Fruit fly (Drosophila melanogaster): Measurements from ENCODE around the gene kon.

The kon gene

dm6 chr2L:18484382-18485050, 19.3 kb downstream of the kon start, which contains the start of gene CG10283 (continued):
- peak; percentile 61 for TF ChIP-seq Lhr (GFP tag; optimal IDR thresholded peaks at IDR 0.05)
- no peak for TF ChIP-seq tup (GFP tag; optimal IDR thresholded peaks at IDR 0.05)
- no peak for TF ChIP-seq twi (tag; optimal IDR thresholded peaks at IDR 0.05)
- peak; percentile 18 for TF ChIP-seq CG2875 (GFP tag; optimal IDR thresholded peaks at IDR 0.05)
- TF ChIP-seq BEAF-32 (GFP tag; optimal IDR thresholded peaks at IDR 0.05) = peak; percentile 40
- no peak for TF ChIP-seq Mes4 (GFP tag; optimal IDR thresholded peaks at IDR 0.05)
- peak; percentile 20 for TF ChIP-seq vfl (GFP tag; optimal IDR thresholded peaks at IDR 0.05)
- no peak for TF ChIP-seq CG5953 (GFP tag; IDR thresholded peaks at IDR 0.05)
- peak; percentile 32 for TF ChIP-seq kay (GFP tag; optimal IDR thresholded peaks at IDR 0.05)
- no peak for TF ChIP-seq CG1792 (GFP tag; optimal IDR thresholded peaks at IDR 0.05)
- peak; percentile 52; the same call in 2 of the 3 replicates for TF ChIP-seq tgo (GFP tag; IDR thresholded peaks at IDR 0.05)
- TF ChIP-seq Sox102F (GFP tag; optimal IDR thresholded peaks at IDR 0.05) = peak; percentile 30
- TF ChIP-seq CG9932 (GFP tag; IDR thresholded peaks at IDR 0.05) = peak; percentile 72
- TF ChIP-seq slbo (GFP tag; IDR thresholded peaks at IDR 0.05) = peak; percentile 75
- no peak for TF ChIP-seq CG3065 (GFP tag; optimal IDR thresholded peaks at IDR 0.05)
- TF ChIP-seq CG4424 (GFP tag; optimal IDR thresholded peaks at IDR 0.05) = peak; percentile 42
- peak; percentile 92 for TF ChIP-seq HLHmδ (GFP tag; optimal IDR thresholded peaks at IDR 0.05)
- TF ChIP-seq ab (GFP tag; optimal IDR thresholded peaks at IDR 0.05) = no peak
- TF ChIP-seq CG16813 (GFP tag; IDR thresholded peaks at IDR 0.05; ENCODE audit: partially characterized antibody) = no peak
- TF ChIP-seq CG2116 (GFP tag; optimal IDR thresholded peaks at IDR 0.05) = peak; percentile 64
- peak; percentile 98 for TF ChIP-seq CG17186 (GFP tag; optimal IDR thresholded peaks at IDR 0.05)
- peak; percentile 37 for TF ChIP-seq CG12071 (GFP tag; optimal IDR thresholded peaks at IDR 0.05)
- TF ChIP-seq dimm (GFP tag; IDR thresholded peaks at IDR 0.05) = no peak
- peak in 1 of 2 experiments; percentile 19 for TF ChIP-seq bsh (GFP tag; optimal IDR thresholded peaks at IDR 0.05)
- TF ChIP-seq kni (GFP tag; optimal IDR thresholded peaks at IDR 0.05) = peak; percentile 9
- peak; percentile 51; the same call in 1 of the 3 replicates for TF ChIP-seq CG34422 (GFP tag; IDR thresholded peaks at IDR 0.05)
- peak; percentile 43; the same call in 1 of the 2 replicates for TF ChIP-seq Xrp1 (GFP tag; IDR thresholded peaks at IDR 0.05)
- TF ChIP-seq Trl (optimal IDR thresholded peaks at IDR 0.05) = peak; percentile 90
- no peak for TF ChIP-seq Trl (GFP tag; optimal IDR thresholded peaks at IDR 0.05)
- peak; percentile 43; the same call in 1 of the 2 replicates for TF ChIP-seq CG14014 (GFP tag; IDR thresholded peaks at IDR 0.05)
- TF ChIP-seq CG9727 (GFP tag; optimal IDR thresholded peaks at IDR 0.05) = peak; percentile 57
- TF ChIP-seq CG18011 (GFP tag; optimal IDR thresholded peaks at IDR 0.05) = no peak
- peak; percentile 31 for TF ChIP-seq CG15696 (tag; optimal IDR thresholded peaks at IDR 0.05)

- TF ChIP-seq Aef1 (GFP tag; IDR thresholded peaks at IDR 0.05) (no peak), CG11695 (GFP tag; IDR thresholded peaks at IDR 0.05) (no peak), CG4617 (GFP tag; optimal IDR thresholded peaks at IDR 0.05; ENCODE audit: borderline replicate concordance) (no peak), D (optimal IDR thresholded peaks at IDR 0.05) (peak; percentile 0), D (GFP tag; optimal IDR thresholded peaks at IDR 0.05) (no peak), ac (GFP tag; optimal IDR thresholded peaks at IDR 0.05) (peak; percentile 84), CG16779 (GFP tag; IDR thresholded peaks at IDR 0.05) (no peak), bcd (GFP tag; optimal IDR thresholded peaks at IDR 0.05) (no peak), en (GFP tag; optimal IDR thresholded peaks at IDR 0.05) (no peak), Blimp-1 (GFP tag; optimal IDR thresholded peaks at IDR 0.05) (peak; percentile 46), D19B (GFP tag; optimal IDR thresholded peaks at IDR 0.05) (no peak), CG3281 (GFP tag; optimal IDR thresholded peaks at IDR 0.05) (no peak), CG8359 (GFP tag; optimal IDR thresholded peaks at IDR 0.05; ENCODE audit: borderline replicate concordance) (no peak), Nf-YB (GFP tag; optimal IDR thresholded peaks at IDR 0.05) (no peak), mld (GFP tag; IDR thresholded peaks at IDR 0.05; ENCODE audit: partially characterized antibody) (0 out of 3 replicates have a peak, but pooled peaks have one; percentile 14), CG17568 (GFP tag; optimal IDR thresholded peaks at IDR 0.05) (peak; percentile 7), Myb (GFP tag; optimal IDR thresholded peaks at IDR 0.05) (no peak), oc (tag; optimal IDR thresholded peaks at IDR 0.05) (peak; percentile 57), CG8765 (GFP tag; IDR thresholded peaks at IDR 0.05) (no peak)
Observed at dm6 chr2L:18484040-18484381, 19.8 kb downstream of the kon start.
